Worm (Caenorhabditis elegans): ENCODE data around the gene K09F5.1.

- TF ChIP-seq snpc-4 (tag; optimal IDR thresholded peaks at IDR 0.05): no peak
- TF ChIP-seq lin-15B (tag; optimal IDR thresholded peaks at IDR 0.05): no peak
- TF ChIP-seq elt-2 (tag; optimal IDR thresholded peaks at IDR 0.05): no peak
- TF ChIP-seq elt-3 (tag; optimal IDR thresholded peaks at IDR 0.05): no peak
- no peak for TF ChIP-seq tbx-2 (tag; optimal IDR thresholded peaks at IDR 0.05)
- TF ChIP-seq jun-1 (tag; optimal IDR thresholded peaks at IDR 0.05): no peak
- TF ChIP-seq daf-12 (tag; optimal IDR thresholded peaks at IDR 0.05): no peak
- no peak for TF ChIP-seq aly-2 (tag; optimal IDR thresholded peaks at IDR 0.05)
Observed at ce11 chrX:7710187-7710586, 29.3 kb upstream of the K09F5.1 start.

Data from whole organism, L3 larva.